Worm (Caenorhabditis elegans) whole organism, late embryonic: ENCODE measurements around the gene kvs-1.

Experiments used
- dmd-4 ChIP-seq: sonication (generic microtip); optimal IDR thresholded peaks from 2 replicates; lab custom pipeline; 2016; ENCODE audit warnings: borderline replicate concordance, missing genetic modification characterization, missing compliant biosample characterization
- sox-4 ChIP-seq: sonication (generic microtip); optimal IDR thresholded peaks from 2 replicates; lab custom pipeline; 2017; ENCODE audit warnings: mild to moderate bottlenecking, missing genetic modification characterization, inconsistent platforms, missing compliant biosample characterization

DNA sequence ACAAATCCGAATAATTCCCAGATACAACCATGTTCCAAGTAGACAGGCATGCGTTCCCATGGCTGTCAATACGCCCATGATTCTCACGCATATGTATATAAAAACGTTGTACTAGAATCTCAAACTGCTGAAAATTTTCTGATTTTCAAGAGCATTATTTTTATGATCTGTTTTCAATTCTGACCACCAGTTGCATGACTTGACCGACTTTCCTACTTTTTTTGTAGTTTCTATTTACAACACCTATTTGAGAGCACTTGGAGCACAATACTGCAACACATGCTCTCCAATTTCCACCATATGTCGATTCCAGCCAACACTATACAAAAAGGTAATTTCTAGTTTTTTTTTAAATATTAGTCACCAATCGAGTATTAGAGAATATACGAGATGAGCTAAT lies 37.0 kb upstream of the kvs-1 start, which contains the start of gene ref-2:
- no peak for TF ChIP-seq sox-4 (tag; lab: Kevin White, UChicago)
- no peak for TF ChIP-seq dmd-4
